Worm (Caenorhabditis elegans): Measurements from ENCODE around the gene nspc-9.

Gene nspc-9

DNA sequence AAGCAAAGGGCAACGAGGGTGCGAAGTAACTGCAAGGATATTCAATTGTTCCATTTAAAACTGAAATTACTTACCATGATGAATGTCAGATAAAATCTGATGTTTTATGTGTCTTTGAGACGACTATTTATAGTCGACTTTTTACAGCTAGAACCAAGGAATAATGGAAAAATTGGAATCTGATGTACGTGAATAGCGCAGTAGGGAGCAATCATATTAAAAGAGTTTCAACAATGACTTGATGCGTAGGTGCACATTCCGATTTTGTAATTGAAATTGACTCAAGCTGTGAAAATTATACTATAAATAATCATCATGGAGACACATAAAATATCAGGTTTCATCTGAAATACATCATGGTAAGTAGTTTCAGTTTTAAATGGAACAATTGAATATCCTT is at the start of gene nspc-9, which contains the start of gene nspc-10:
Gene nspc-9 (minus strand): TSS at position 101 of the 400 bp plus-strand sequence.
Gene nspc-10 (plus strand): TSS at position 331 of the 400 bp plus-strand sequence.
- TF ChIP-seq him-1 (tag; optimal IDR thresholded peaks at IDR 0.05) (no peak), dao-5 (tag; optimal IDR thresholded peaks at IDR 0.05) (no peak), W03F9.2 (tag; optimal IDR thresholded peaks at IDR 0.05) (no peak)

DNA sequence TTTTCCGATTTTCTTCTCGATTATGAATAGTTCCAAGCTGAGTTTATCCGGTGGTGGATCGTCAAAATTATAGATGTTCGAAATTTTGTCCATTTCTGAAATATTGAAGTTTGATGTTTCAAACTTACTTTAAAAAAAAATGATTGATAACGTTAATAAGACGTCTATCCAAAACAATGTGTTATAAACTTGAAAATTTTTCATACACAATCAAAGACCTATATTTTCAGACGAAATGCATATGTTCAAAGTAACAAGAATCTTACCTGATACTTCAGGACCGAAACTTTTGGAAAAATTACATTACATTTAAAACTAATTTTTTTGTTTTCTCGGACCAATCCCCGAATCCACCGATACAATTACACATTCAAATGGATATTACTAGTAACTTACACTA is 48.2 kb upstream of the nspc-9 start, which contains the start of gene nekl-3:
Gene nekl-3 (minus strand): TSS at position 101 of the 400 bp plus-strand sequence.
- no peak for TF ChIP-seq W03F9.2 (tag; optimal IDR thresholded peaks at IDR 0.05)
- TF ChIP-seq him-1 (tag; optimal IDR thresholded peaks at IDR 0.05) = no peak
- TF ChIP-seq dao-5 (tag; optimal IDR thresholded peaks at IDR 0.05) = no peak

DNA sequence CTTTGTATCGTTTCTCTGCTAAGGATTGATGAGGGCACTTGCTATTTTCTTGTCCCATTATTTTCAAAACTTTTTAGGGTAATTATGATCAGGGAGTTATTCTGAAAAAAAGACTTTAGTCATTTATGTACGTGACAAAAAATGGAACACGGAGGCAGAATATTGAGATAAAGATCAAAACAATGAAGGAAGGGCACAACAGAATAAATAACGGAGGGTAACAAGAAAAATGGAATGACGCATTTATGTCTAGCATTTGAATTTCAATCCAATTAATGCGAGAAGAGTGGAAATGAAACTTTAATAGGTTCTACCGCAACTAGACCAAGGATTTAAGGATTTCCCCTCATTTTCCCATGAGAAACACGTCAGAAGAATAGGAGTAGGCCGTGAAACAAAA is 35.1 kb upstream of the nspc-9 start, which contains the start of gene glb-13:
Gene glb-13 (minus strand): TSS at position 101 of the 400 bp plus-strand sequence.
- no peak for TF ChIP-seq W03F9.2 (tag; optimal IDR thresholded peaks at IDR 0.05)
- TF ChIP-seq him-1 (tag; optimal IDR thresholded peaks at IDR 0.05) = no peak
- no peak for TF ChIP-seq dao-5 (tag; optimal IDR thresholded peaks at IDR 0.05)

DNA sequence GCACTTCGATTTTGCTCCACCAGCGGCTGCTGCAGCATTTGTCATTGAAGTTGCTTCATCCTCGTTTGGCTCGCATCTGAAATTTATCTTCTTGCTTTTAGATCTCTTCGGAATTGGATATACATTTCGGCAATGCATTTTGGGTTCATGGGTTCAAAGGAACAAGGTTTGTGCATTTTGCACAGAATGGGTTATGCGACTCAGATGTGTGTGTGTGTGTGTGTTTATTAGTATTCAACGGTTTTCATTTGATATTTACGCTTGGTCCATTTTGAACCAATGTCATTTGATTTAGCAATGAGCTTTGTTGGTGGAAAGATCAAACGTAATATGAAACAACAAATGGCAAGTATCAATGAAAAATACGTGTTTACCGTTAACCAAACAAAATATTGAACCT is 32.6 kb upstream of the nspc-9 start:
- TF ChIP-seq W03F9.2 (tag; optimal IDR thresholded peaks at IDR 0.05) = no peak
- no peak for TF ChIP-seq dao-5 (tag; optimal IDR thresholded peaks at IDR 0.05)
- TF ChIP-seq him-1 (tag; optimal IDR thresholded peaks at IDR 0.05) = no peak

DNA sequence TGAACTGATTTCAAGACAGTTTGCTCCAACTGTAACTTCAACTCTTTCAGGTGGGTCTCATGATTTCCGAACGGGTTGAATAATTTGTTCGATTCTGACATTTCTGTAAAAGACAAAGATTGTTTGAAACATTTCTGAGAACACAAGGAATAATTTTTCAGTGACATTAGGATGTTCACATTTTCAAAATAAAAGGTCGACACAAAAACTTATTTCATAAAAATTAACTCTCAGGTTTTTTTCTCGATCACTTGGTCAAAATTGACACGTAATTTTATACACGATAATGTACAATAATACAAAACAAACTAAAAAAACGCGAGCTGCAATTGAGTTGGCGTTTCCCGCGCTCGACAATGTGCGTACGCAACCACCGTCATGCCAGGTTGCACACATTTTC is 28.1 kb upstream of the nspc-9 start, which contains the start of gene rif-1.2:
Gene rif-1.2 (minus strand): TSS at position 101 of the 400 bp plus-strand sequence.
- TF ChIP-seq W03F9.2 (tag; optimal IDR thresholded peaks at IDR 0.05) (no peak), him-1 (tag; optimal IDR thresholded peaks at IDR 0.05) (no peak), dao-5 (tag; optimal IDR thresholded peaks at IDR 0.05) (no peak)

DNA sequence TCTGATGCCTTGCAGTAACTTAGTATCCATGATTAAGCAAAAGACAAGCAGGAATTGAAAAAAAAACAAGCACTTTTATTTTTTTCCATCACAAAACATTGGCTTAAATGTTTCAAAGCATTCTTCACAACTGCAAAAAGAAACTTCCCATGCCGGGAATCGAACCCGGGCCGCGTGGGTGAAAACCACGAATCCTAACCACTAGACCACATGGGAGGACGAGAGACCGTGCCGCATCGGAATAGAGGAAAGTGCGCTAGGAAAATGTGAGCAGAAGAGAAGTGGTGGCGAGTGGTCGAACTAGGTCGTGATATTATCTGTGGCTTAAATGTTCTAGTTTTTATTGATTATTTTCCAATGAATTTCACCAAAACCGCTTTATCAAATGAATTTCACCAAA is 24.3 kb upstream of the nspc-9 start:
- TF ChIP-seq W03F9.2 (tag; optimal IDR thresholded peaks at IDR 0.05) (no peak), him-1 (tag; optimal IDR thresholded peaks at IDR 0.05) (no peak), dao-5 (tag; optimal IDR thresholded peaks at IDR 0.05) (no peak)

DNA sequence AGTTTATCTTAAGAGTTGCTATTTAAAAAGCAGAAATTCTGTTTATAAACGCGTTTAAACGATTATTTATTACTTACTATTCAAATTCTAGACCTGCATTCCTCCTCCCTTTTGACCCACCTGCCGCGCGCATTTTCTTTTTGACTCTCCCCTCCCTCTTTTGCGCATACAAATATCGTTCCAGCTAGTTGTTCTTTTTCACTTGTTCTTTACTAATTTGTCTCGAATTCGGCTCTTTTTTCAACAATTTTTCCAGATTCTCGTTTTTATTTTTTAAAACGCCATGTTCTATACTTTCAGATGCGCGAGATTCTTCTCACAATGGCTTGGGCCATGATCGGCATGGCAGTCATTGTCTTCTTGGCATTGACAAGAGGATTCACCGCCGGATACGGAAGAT is 22.2 kb upstream of the nspc-9 start, which contains the start of gene F19H6.4:
Gene F19H6.4 (plus strand): TSS at position 301 of the 400 bp plus-strand sequence.
- TF ChIP-seq dao-5 (tag; optimal IDR thresholded peaks at IDR 0.05) (no peak), W03F9.2 (tag; optimal IDR thresholded peaks at IDR 0.05) (no peak), him-1 (tag; optimal IDR thresholded peaks at IDR 0.05) (no peak)

DNA sequence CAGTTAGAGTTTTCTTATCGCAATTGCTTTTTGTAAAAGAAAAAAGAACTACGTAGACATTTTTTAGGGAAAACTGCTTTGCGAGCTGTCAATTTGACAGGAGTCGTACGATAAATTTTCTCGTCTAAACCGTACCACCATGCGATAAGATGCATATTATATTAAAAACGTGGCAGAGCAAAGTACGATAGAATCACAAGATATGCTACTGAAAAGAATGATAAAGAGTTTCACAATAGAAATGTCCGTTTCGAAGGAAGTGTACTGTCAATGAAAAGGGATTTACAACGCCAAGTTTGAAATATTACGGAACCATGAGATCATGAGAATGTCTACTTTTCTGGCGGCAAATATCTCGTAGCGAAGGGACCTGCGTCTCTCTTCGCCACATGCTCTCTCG is 21.6 kb upstream of the nspc-9 start, which contains the start of gene F19H6.5:
Gene F19H6.5 (minus strand): TSS at position 101 of the 400 bp plus-strand sequence.
- TF ChIP-seq him-1 (tag; optimal IDR thresholded peaks at IDR 0.05) = no peak
- TF ChIP-seq dao-5 (tag; optimal IDR thresholded peaks at IDR 0.05) = no peak
- no peak for TF ChIP-seq W03F9.2 (tag; optimal IDR thresholded peaks at IDR 0.05)

DNA sequence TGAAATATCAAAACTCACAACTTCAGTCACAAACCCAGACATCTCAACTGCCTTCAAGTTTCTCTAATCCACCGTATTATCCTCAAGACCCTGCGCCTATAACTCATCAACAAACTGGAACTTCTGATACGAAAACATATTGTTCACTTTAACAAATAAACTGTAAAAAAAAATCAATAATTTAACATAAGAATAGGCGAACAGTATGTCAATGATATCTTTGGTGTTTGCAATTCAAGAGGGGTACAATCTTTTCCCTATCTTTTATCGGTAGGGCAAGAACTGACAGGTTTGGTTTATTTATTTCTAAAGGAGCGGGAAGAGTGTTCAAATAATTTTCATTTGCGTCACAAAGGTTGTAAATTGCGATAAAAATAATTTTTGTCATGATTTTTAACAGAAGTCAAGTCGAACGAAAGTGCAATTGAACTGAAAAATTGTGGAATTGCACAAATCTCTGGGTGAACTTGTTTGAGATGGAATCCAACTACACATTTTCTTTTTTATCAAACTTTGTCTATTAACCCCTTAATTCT is 19.8 kb upstream of the nspc-9 start:
- TF ChIP-seq dao-5 (tag; optimal IDR thresholded peaks at IDR 0.05) (peak; percentile 76), W03F9.2 (tag; optimal IDR thresholded peaks at IDR 0.05) (peak; percentile 99), him-1 (tag; optimal IDR thresholded peaks at IDR 0.05) (peak; percentile 99)

DNA sequence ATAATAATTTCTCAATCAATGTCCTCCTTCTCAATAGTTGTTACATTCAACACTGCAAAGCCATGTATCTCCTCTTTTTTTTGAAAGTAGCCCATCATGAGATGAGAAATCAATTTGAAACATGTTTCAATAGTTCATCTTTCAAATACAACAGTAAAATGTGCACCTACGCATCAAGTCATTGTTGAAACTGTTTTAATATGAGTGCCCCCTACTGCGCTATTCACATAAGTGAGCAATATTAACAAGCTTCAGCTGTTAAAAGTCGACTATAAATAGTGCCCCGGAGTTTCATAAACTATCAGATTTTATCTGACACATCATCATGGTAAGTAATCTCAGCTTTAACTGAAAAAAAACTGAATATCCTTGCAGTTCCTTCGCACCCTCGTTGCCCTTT is 17.3 kb upstream of the nspc-9 start, which contains the start of the genes nspc-15 and F19H6.6:
Gene nspc-15 (plus strand): TSS at position 301 of the 400 bp plus-strand sequence.
Gene F19H6.6 (plus strand): TSS at position 384 of the 400 bp plus-strand sequence.
- TF ChIP-seq W03F9.2 (tag; optimal IDR thresholded peaks at IDR 0.05) = no peak
- no peak for TF ChIP-seq him-1 (tag; optimal IDR thresholded peaks at IDR 0.05)
- no peak for TF ChIP-seq dao-5 (tag; optimal IDR thresholded peaks at IDR 0.05)

DNA sequence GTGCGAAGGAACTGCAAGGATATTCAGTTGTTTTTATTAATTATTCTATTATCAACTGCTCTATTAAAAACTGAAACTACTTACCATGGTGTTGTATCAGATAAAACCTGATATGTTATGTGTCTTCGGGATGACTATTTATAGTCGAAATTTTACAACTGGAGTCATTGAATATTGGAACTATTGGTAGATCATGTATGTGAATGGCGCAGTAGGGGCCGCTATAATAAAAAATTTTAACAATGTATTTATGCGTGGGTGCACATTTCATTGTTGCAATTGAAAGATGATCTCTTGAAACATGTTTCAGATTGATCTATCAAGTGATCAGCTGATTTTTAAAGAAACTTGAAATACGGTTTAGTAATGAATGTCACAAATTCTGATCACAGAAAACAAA is 15.8 kb upstream of the nspc-9 start, which contains the start of gene nspc-14:
Gene nspc-14 (minus strand): TSS at position 101 of the 400 bp plus-strand sequence.
- TF ChIP-seq W03F9.2 (tag; optimal IDR thresholded peaks at IDR 0.05) (no peak), dao-5 (tag; optimal IDR thresholded peaks at IDR 0.05) (no peak), him-1 (tag; optimal IDR thresholded peaks at IDR 0.05) (no peak)

DNA sequence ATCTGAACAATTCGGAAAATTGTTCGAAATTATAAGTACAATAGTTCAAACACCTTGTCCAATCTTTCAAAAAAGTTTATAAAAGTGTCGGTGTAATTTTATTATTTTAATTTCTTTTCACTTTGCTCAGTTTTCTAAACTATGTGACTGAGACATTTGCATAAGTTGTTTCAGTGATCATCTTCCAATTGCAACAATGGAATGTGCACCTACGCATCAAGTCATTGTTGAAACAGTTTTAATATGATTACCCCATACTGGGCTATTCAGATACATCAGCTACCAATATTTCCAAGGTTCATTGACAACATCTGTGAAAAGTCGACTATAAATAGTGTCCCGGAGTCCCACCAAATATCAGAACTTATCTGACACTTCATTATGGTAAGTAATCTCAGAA is 13.9 kb upstream of the nspc-9 start, which contains the start of gene nspc-13:
Gene nspc-13 (plus strand): TSS at position 301 of the 400 bp plus-strand sequence.
- TF ChIP-seq W03F9.2 (tag; optimal IDR thresholded peaks at IDR 0.05) (no peak), dao-5 (tag; optimal IDR thresholded peaks at IDR 0.05) (no peak), him-1 (tag; optimal IDR thresholded peaks at IDR 0.05) (no peak)

DNA sequence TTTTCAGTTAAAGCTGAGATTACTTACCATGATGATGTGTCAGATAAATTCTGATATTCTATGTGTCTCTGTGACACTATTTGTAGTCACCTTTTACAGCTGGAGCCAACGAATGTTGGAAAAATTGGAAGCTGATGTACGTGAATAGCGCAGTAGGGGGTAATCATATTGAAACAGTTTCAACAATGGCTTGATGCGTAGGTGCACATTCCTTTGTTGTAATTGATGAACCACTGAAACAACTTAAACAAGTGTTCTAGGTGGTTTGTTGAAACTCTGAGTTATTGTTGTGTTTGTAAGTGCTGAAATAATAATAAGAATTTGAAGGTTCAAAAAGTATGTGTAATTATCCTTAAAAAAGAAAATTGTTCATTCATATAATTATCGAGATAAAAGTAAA is 13.4 kb upstream of the nspc-9 start, which contains the start of gene nspc-12:
Gene nspc-12 (minus strand): TSS at position 101 of the 400 bp plus-strand sequence.
- TF ChIP-seq W03F9.2 (tag; optimal IDR thresholded peaks at IDR 0.05) (no peak), dao-5 (tag; optimal IDR thresholded peaks at IDR 0.05) (no peak), him-1 (tag; optimal IDR thresholded peaks at IDR 0.05) (no peak)

DNA sequence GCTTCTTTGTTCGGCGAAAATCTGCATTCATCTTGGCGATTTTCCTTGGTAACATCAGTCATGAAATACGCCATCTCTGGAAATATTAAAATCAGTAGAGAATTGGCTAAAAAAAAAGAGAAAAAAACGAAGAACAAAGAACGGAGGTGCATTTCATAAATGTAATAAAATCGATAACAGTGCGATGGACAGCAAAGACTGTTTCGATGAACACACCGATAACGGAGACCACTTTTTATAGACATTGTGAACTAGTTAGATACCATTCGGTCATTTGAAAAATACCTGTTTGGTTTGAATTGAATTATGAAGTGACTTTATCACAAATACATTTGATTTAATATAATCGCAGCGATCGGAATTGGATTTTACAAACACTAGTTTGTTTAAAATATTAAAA is 9.7 kb upstream of the nspc-9 start, which contains the start of gene F42F12.4:
Gene F42F12.4 (minus strand): TSS at position 76 of the 400 bp plus-strand sequence.
- TF ChIP-seq W03F9.2 (tag; optimal IDR thresholded peaks at IDR 0.05) (no peak), dao-5 (tag; optimal IDR thresholded peaks at IDR 0.05) (no peak), him-1 (tag; optimal IDR thresholded peaks at IDR 0.05) (no peak)

Measured in whole organism, L4/young adult.